Worm (Caenorhabditis elegans): ENCODE data around the gene piki-1.
A peak's percentile ranks its signal among the peaks of the same experiment; 100 is the strongest.

piki-1 gene

ce11 chrX:15200720-15201119 lies 45.5 kb downstream of the piki-1 start (continued):
- TF ChIP-seq lin-39 (tag; optimal IDR thresholded peaks at IDR 0.05), result no peak
- peak; percentile 26 for TF ChIP-seq sem-4 (tag; optimal IDR thresholded peaks at IDR 0.05)

ce11 chrX:15200146-15200545 lies 46.1 kb downstream of the piki-1 start:
- TF ChIP-seq C34F6.9 (tag; optimal IDR thresholded peaks at IDR 0.05), result no peak
- no peak for TF ChIP-seq ama-1 (optimal IDR thresholded peaks at IDR 0.05)
- TF ChIP-seq nhr-11 (tag; optimal IDR thresholded peaks at IDR 0.05), result no peak
- TF ChIP-seq nhr-23 (tag; optimal IDR thresholded peaks at IDR 0.05), result no peak
- no peak for TF ChIP-seq lin-39 (tag; optimal IDR thresholded peaks at IDR 0.05)
- TF ChIP-seq nhr-6 (tag; optimal IDR thresholded peaks at IDR 0.05), result no peak
- no peak for TF ChIP-seq egl-27 (tag; optimal IDR thresholded peaks at IDR 0.05)
- no peak for TF ChIP-seq gmeb-1 (tag; optimal IDR thresholded peaks at IDR 0.05)
- TF ChIP-seq nhr-10 (tag; optimal IDR thresholded peaks at IDR 0.05), result no peak
- TF ChIP-seq crh-2 (tag; optimal IDR thresholded peaks at IDR 0.05), result no peak
- TF ChIP-seq nhr-12 (tag; optimal IDR thresholded peaks at IDR 0.05), result no peak
- TF ChIP-seq R02D3.7 (tag; optimal IDR thresholded peaks at IDR 0.05), result no peak
- no peak for TF ChIP-seq peb-1 (tag; optimal IDR thresholded peaks at IDR 0.05)
- TF ChIP-seq nhr-21 (tag; optimal IDR thresholded peaks at IDR 0.05), result no peak
- TF ChIP-seq alr-1 (tag; optimal IDR thresholded peaks at IDR 0.05), result no peak
- no peak for TF ChIP-seq nhr-77 (tag; optimal IDR thresholded peaks at IDR 0.05)
- no peak for TF ChIP-seq lin-11 (tag; optimal IDR thresholded peaks at IDR 0.05)

- TF ChIP-seq lin-39 (tag; optimal IDR thresholded peaks at IDR 0.05) (no peak), nhr-21 (tag; optimal IDR thresholded peaks at IDR 0.05) (no peak), nhr-10 (tag; optimal IDR thresholded peaks at IDR 0.05) (no peak), nhr-23 (tag; optimal IDR thresholded peaks at IDR 0.05) (no peak), elt-1 (tag; optimal IDR thresholded peaks at IDR 0.05) (no peak), mdl-1 (tag; optimal IDR thresholded peaks at IDR 0.05) (no peak), ztf-11 (tag; optimal IDR thresholded peaks at IDR 0.05) (no peak), fos-1 (tag; optimal IDR thresholded peaks at IDR 0.05) (no peak), elt-3 (tag; optimal IDR thresholded peaks at IDR 0.05) (no peak), R02D3.7 (tag; optimal IDR thresholded peaks at IDR 0.05) (no peak)
Measured at ce11 chrX:15199052-15199451, 47.1 kb downstream of the piki-1 start, which contains the start of gene snt-7. Gene snt-7 (minus strand): TSS chrX:15199152.

DNA sequence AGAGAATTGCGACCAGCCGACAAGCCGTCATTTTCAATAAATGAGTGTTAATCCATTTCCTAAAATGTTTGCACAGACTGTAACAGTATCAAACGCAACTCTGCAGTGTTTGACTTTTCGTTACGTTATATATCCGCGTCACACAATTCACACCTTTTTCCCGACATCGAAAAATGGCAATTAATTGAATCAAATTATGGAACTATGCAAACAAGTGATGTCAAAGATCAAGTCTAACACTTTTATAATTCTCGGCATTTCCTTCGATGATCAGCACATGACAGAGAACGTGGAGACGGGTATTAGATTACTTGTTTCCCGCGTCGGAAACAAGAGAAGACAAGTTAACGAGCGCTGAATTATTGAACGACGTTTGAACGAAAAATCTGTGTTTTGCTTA lies 51.9 kb downstream of the piki-1 start, which contains the start of gene phat-6:
phat-6 (minus strand) TSS at position 101 of the 400 bp plus-strand sequence.
- TF ChIP-seq sma-9 (GFP tag; optimal IDR thresholded peaks at IDR 0.05), result peak; percentile 22
- TF ChIP-seq sma-9 (tag; optimal IDR thresholded peaks at IDR 0.05), result no peak
- no peak for TF ChIP-seq elt-3 (tag; optimal IDR thresholded peaks at IDR 0.05)
- no peak for TF ChIP-seq nhr-129 (tag; optimal IDR thresholded peaks at IDR 0.05)

DNA sequence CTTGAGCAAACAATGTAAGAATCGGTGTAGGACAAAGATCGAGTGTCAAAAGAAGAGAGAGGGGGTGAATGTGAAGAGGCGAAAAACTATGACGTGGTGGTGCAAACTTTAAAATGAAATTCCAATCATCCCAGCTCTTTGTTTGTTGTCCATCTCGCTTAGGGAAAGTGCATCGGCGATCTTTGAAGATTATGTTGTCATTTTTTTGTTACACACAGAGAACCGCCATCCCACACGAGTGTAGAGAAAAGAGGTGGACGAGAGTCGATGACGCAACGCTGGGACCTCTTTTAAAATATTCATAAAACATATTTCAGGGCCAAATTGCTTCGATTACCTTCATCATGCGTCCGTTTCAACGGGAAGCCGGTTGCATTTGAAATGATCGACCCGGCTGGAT lies 54.8 kb downstream of the piki-1 start:
- TF ChIP-seq lsy-2 (tag; optimal IDR thresholded peaks at IDR 0.05), result no peak
- peak; percentile 61 for TF ChIP-seq unc-55 (GFP tag; optimal IDR thresholded peaks at IDR 0.05)
- peak; percentile 11 for TF ChIP-seq F13H6.1 (tag; optimal IDR thresholded peaks at IDR 0.05)
- peak; percentile 14 for TF ChIP-seq crh-2 (tag; optimal IDR thresholded peaks at IDR 0.05)
- TF ChIP-seq ceh-82 (tag; optimal IDR thresholded peaks at IDR 0.05), result no peak
- TF ChIP-seq nhr-11 (tag; optimal IDR thresholded peaks at IDR 0.05), result no peak
- TF ChIP-seq unc-62 (GFP tag; optimal IDR thresholded peaks at IDR 0.05), result no peak
- no peak for TF ChIP-seq nhr-23 (tag; optimal IDR thresholded peaks at IDR 0.05)
- TF ChIP-seq sma-3 (GFP tag; optimal IDR thresholded peaks at IDR 0.05), result no peak
- no peak for TF ChIP-seq nhr-21 (tag; optimal IDR thresholded peaks at IDR 0.05)
- no peak for TF ChIP-seq mbf-1 (tag; optimal IDR thresholded peaks at IDR 0.05)
- no peak for TF ChIP-seq nhr-237 (tag; optimal IDR thresholded peaks at IDR 0.05)
- TF ChIP-seq nhr-6 (tag; optimal IDR thresholded peaks at IDR 0.05), result no peak
- no peak for TF ChIP-seq elt-1 (tag; optimal IDR thresholded peaks at IDR 0.05)
- TF ChIP-seq R02D3.7 (tag; optimal IDR thresholded peaks at IDR 0.05), result no peak
- no peak for TF ChIP-seq fos-1 (tag; optimal IDR thresholded peaks at IDR 0.05)
- no peak for TF ChIP-seq lin-39 (tag; optimal IDR thresholded peaks at IDR 0.05)
- peak; percentile 8 for TF ChIP-seq sma-9 (GFP tag; optimal IDR thresholded peaks at IDR 0.05)
- TF ChIP-seq sma-9 (tag; optimal IDR thresholded peaks at IDR 0.05), result no peak
- no peak for TF ChIP-seq mdl-1 (tag; optimal IDR thresholded peaks at IDR 0.05)
- TF ChIP-seq unc-39 (tag; optimal IDR thresholded peaks at IDR 0.05), result no peak
- no peak for TF ChIP-seq mab-5 (tag; optimal IDR thresholded peaks at IDR 0.05)
- no peak for TF ChIP-seq nhr-129 (tag; optimal IDR thresholded peaks at IDR 0.05)
- TF ChIP-seq zag-1 (tag; optimal IDR thresholded peaks at IDR 0.05), result no peak
- no peak for TF ChIP-seq aly-2 (tag; optimal IDR thresholded peaks at IDR 0.05)
- TF ChIP-seq ztf-1 (GFP tag; conservative IDR thresholded peaks at IDR 0.05), result no peak
- no peak for TF ChIP-seq C34F6.9 (tag; optimal IDR thresholded peaks at IDR 0.05)
- no peak for TF ChIP-seq nhr-77 (tag; optimal IDR thresholded peaks at IDR 0.05)
- TF ChIP-seq Y55F3AM.14 (GFP tag; optimal IDR thresholded peaks at IDR 0.05), result no peak
- TF ChIP-seq nhr-10 (tag; optimal IDR thresholded peaks at IDR 0.05), result no peak
- TF ChIP-seq ceh-16 (tag; optimal IDR thresholded peaks at IDR 0.05), result no peak

Measured in whole organism, L2 larva.